Worm (Caenorhabditis elegans) whole organism, L4 larva: ENCODE measurements around the gene hmp-1.

Experiments
- Y105C5A.15 ChIP-seq: fragments of 200-800 bp; sonication (Bioruptor generic); IDR thresholded peaks from 2 replicates; pipeline ENCODE4 v1.3.6; 2022; ENCODE audit warnings: missing genetic modification characterization, missing compliant biosample characterization
- ama-1 ChIP-seq: fragments of 150-350 bp; optimal IDR thresholded peaks from 2 replicates; lab custom pipeline; 2014; ENCODE audit warnings: inconsistent platforms, mixed read lengths
- fkh-10 ChIP-seq: fragments of 150-350 bp; optimal IDR thresholded peaks from 2 replicates; lab custom pipeline; 2014; ENCODE audit warnings: missing biosample characterization, missing genetic modification reagents, missing genetic modification characterization
- madf-5 ChIP-seq, 2 experiments: fragments of 200-800 bp; sonication (Bioruptor generic); IDR thresholded peaks; 2 replicates each; pipeline ENCODE4 v1.3.6; 2022; ENCODE audit warnings: missing compliant biosample characterization in 2 of 2, missing genetic modification characterization in 2 of 2
- mdl-1 ChIP-seq, 2 experiments: fragments of 150-350 bp in 1 of 2; sonication (generic microtip) in 1 of 2; optimal IDR thresholded peaks; 2 replicates each; lab custom pipeline; 2014 to 2017; ENCODE audit warnings: missing biosample characterization in 2 of 2, missing genetic modification characterization in 2 of 2
- mxl-3 ChIP-seq: fragments of 200-800 bp; sonication (Bioruptor generic); optimal IDR thresholded peaks from 2 replicates; lab custom pipeline; 2018; ENCODE audit warnings: mild to moderate bottlenecking, missing genetic modification characterization, missing compliant biosample characterization
- nhr-11 ChIP-seq: fragments of 150-350 bp; optimal IDR thresholded peaks from 2 replicates; lab custom pipeline; 2014; ENCODE audit warnings: missing biosample characterization, missing genetic modification characterization
- nhr-25 ChIP-seq: sonication (generic microtip); optimal IDR thresholded peaks from 2 replicates; lab custom pipeline; 2017; ENCODE audit warnings: missing genetic modification characterization, mild to moderate bottlenecking, missing compliant biosample characterization, antibody characterized with exemption, moderate library complexity, borderline replicate concordance; ENCODE audit not compliant: insufficient read depth
- nhr-42 ChIP-seq: fragments of 200-800 bp; sonication (Bioruptor generic); IDR thresholded peaks from 2 replicates; pipeline ENCODE4 v1.3.6; 2022; ENCODE audit warnings: missing genetic modification characterization, missing compliant biosample characterization
- nhr-6 ChIP-seq: fragments of 150-350 bp; optimal IDR thresholded peaks from 2 replicates; lab custom pipeline; 2014; ENCODE audit warnings: missing biosample characterization, missing genetic modification characterization
- nhr-77 ChIP-seq: fragments of 150-350 bp; optimal IDR thresholded peaks from 2 replicates; lab custom pipeline; 2014; ENCODE audit warnings: missing biosample characterization, missing genetic modification characterization
- zag-1 ChIP-seq: fragments of 150-350 bp; optimal IDR thresholded peaks from 2 replicates; lab custom pipeline; 2014; ENCODE audit warnings: missing biosample characterization, missing genetic modification characterization
- zip-11 ChIP-seq: fragments of 200-800 bp; sonication (Bioruptor generic); IDR thresholded peaks from 2 replicates; pipeline ENCODE4 v1.3.6; 2022; ENCODE audit warnings: missing genetic modification characterization, missing compliant biosample characterization

ce11 chrV:11843678-11844366 is 1.8 kb upstream of the hmp-1 start, which contains the start of gene nphp-4:
- TF ChIP-seq nhr-6 (tag; lab: Kevin White, UChicago): no peak
- TF ChIP-seq ama-1 (lab: Kevin White, UChicago): no peak
- TF ChIP-seq nhr-25 (tag; lab: Kevin White, UChicago): no peak
- TF ChIP-seq nhr-42 (GFP tag; lab: Robert Waterston, UW): no peak
- no peak for TF ChIP-seq mxl-3 (GFP tag; lab: Kevin White, UChicago)
- no peak for TF ChIP-seq zip-11
- no peak for TF ChIP-seq fkh-10 (GFP tag; lab: Kevin White, UChicago)
- no peak for TF ChIP-seq Y105C5A.15 (GFP tag; lab: Robert Waterston, UW)
- no peak for TF ChIP-seq nhr-77 (tag; lab: Kevin White, UChicago)
- TF ChIP-seq mdl-1 (tag; optimal IDR thresholded peaks at IDR 0.05; lab: Kevin White, UChicago): no peak
- no peak for TF ChIP-seq madf-5 (GFP tag; IDR thresholded peaks at IDR 0.05; lab: Robert Waterston, UW)
- no peak for TF ChIP-seq zag-1
- TF ChIP-seq nhr-11: no peak
